Fruit fly (Drosophila melanogaster) whole organism, embryonic: ENCODE results near the gene Oatp33Eb.

Experiments used
- Adf1 ChIP-seq: fragments of 200-800 bp; sonication (Bioruptor generic); IDR thresholded peaks from 2 replicates; pipeline ENCODE4 v1.3.6; 2022; ENCODE audit warnings: missing biosample characterization, missing genetic modification characterization
- Atf-2 ChIP-seq: fragments of 200-800 bp; sonication (Bioruptor generic); optimal IDR thresholded peaks from 2 replicates; lab custom pipeline; 2016; ENCODE audit warnings: missing biosample characterization, missing genetic modification characterization
- Atf6 ChIP-seq: fragments of 200-800 bp; sonication (Bioruptor generic); IDR thresholded peaks from 2 replicates; pipeline ENCODE4 v1.3.6; 2022; ENCODE audit warnings: missing biosample characterization, missing genetic modification characterization
- Bgb ChIP-seq: fragments of 200-800 bp; sonication (Bioruptor generic); IDR thresholded peaks from 2 replicates; pipeline ENCODE4 v1.3.6; 2022; ENCODE audit warnings: missing biosample characterization, missing genetic modification characterization; ENCODE audit not compliant: partially characterized antibody
- CG10543 ChIP-seq: fragments of 200-800 bp; sonication (Bioruptor generic); optimal IDR thresholded peaks from 3 replicates; lab custom pipeline; 2017; ENCODE audit warnings: missing biosample characterization, mild to moderate bottlenecking, missing genetic modification characterization, moderate library complexity
- CG10654 ChIP-seq: fragments of 200-800 bp; sonication (Bioruptor generic); optimal IDR thresholded peaks from 2 replicates; lab custom pipeline; 2016; ENCODE audit warnings: missing biosample characterization, missing genetic modification characterization
- CG11398 ChIP-seq: fragments of 200-800 bp; sonication (Bioruptor generic); optimal IDR thresholded peaks from 2 replicates; lab custom pipeline; 2016; ENCODE audit warnings: missing biosample characterization, missing genetic modification characterization
- CG12769 ChIP-seq: fragments of 200-800 bp; sonication (Bioruptor generic); optimal IDR thresholded peaks from 2 replicates; lab custom pipeline; 2019; ENCODE audit warnings: missing biosample characterization, mild to moderate bottlenecking, missing genetic modification characterization, moderate library complexity
- CG13287 ChIP-seq: fragments of 200-800 bp; sonication (Bioruptor generic); IDR thresholded peaks from 2 replicates; pipeline ENCODE4 v1.3.6; 2022; ENCODE audit warnings: missing biosample characterization, missing genetic modification characterization; ENCODE audit not compliant: partially characterized antibody
- CG14710 ChIP-seq: fragments of 200-800 bp; sonication (Bioruptor generic); optimal IDR thresholded peaks from 3 replicates; lab custom pipeline; 2019; ENCODE audit warnings: missing biosample characterization, mild to moderate bottlenecking, missing genetic modification characterization, moderate library complexity
- CG18764 ChIP-seq: fragments of 200-800 bp; sonication (Bioruptor generic); optimal IDR thresholded peaks from 3 replicates; lab custom pipeline; 2016; ENCODE audit warnings: missing biosample characterization, missing genetic modification characterization
- CG31441 ChIP-seq: fragments of 200-800 bp; sonication (Bioruptor generic); IDR thresholded peaks from 2 replicates; pipeline ENCODE4 v1.3.6; 2022; ENCODE audit warnings: missing biosample characterization, missing genetic modification characterization
- CG42726 ChIP-seq: fragments of 200-800 bp; sonication (Bioruptor generic); IDR thresholded peaks from 2 replicates; pipeline ENCODE4 v1.3.6; 2022; ENCODE audit warnings: missing biosample characterization, missing genetic modification characterization; ENCODE audit not compliant: partially characterized antibody
- CG5245 ChIP-seq: fragments of 200-800 bp; sonication (Bioruptor generic); optimal IDR thresholded peaks from 3 replicates; lab custom pipeline; 2016; ENCODE audit warnings: missing biosample characterization, missing genetic modification characterization
- CG9727 ChIP-seq: fragments of 200-800 bp; sonication (Bioruptor generic); optimal IDR thresholded peaks from 3 replicates; lab custom pipeline; 2017; ENCODE audit warnings: missing biosample characterization, mild to moderate bottlenecking, missing genetic modification characterization
- Deaf1 ChIP-seq: fragments of 200-800 bp; optimal IDR thresholded peaks from 3 replicates; lab custom pipeline; 2019; ENCODE audit warnings: missing biosample characterization, mild to moderate bottlenecking, missing genetic modification characterization, moderate library complexity
- Eip74EF ChIP-seq, 2 experiments: fragments of 200-800 bp in 1 of 2; fragments of >200 bp in 1 of 2; sonication (Bioruptor generic) in 1 of 2; optimal IDR thresholded peaks; 2 replicates each; lab custom pipeline; 2017 to 2019; ENCODE audit warnings: missing biosample characterization in 2 of 2, missing genetic modification characterization in 2 of 2, mild to moderate bottlenecking in 1 of 2, moderate library complexity in 1 of 2
- HLH3B ChIP-seq: fragments of 200-800 bp; sonication (Bioruptor generic); IDR thresholded peaks from 2 replicates; pipeline ENCODE4 v1.3.6; 2022; ENCODE audit warnings: missing biosample characterization, missing genetic modification characterization
- Jarid2 ChIP-seq: fragments of 200-800 bp; sonication (Bioruptor generic); optimal IDR thresholded peaks from 3 replicates; lab custom pipeline; 2017; ENCODE audit warnings: mild to moderate bottlenecking, missing biosample characterization, missing genetic modification reagents, missing genetic modification characterization
- Max ChIP-seq: fragments of 200-800 bp; sonication (Bioruptor generic); optimal IDR thresholded peaks from 2 replicates; lab custom pipeline; 2016; ENCODE audit warnings: missing biosample characterization, mild to moderate bottlenecking, missing genetic modification characterization
- Med ChIP-seq: fragments of 200-800 bp; sonication (Bioruptor generic); peaks from one replicate; lab custom pipeline; 2016; ENCODE audit warnings: missing biosample characterization, missing genetic modification characterization, mild to moderate bottlenecking, inconsistent platforms, moderate library complexity
- Mes4 ChIP-seq: fragments of 200-800 bp; sonication (Bioruptor generic); optimal IDR thresholded peaks from 2 replicates; lab custom pipeline; 2016; ENCODE audit warnings: missing biosample characterization, missing genetic modification characterization
- NFAT ChIP-seq: fragments of 200-800 bp; sonication (Bioruptor generic); IDR thresholded peaks from 2 replicates; pipeline ENCODE4 v1.3.6; 2022; ENCODE audit warnings: missing biosample characterization, missing genetic modification characterization
- Trl ChIP-seq, 3 experiments: fragments of >200 bp in 2 of 3; fragments of 200-800 bp in 1 of 3; sonication (Bioruptor generic) in 1 of 3; optimal IDR thresholded peaks; 2 replicates in 1 of 3; 3 replicates in 2 of 3; lab custom pipeline; 2016 to 2017; ENCODE audit warnings: missing biosample characterization in 1 of 3, missing genetic modification characterization in 1 of 3
- ara ChIP-seq: fragments of 200-800 bp; sonication (Bioruptor generic); IDR thresholded peaks from 2 replicates; pipeline ENCODE4 v1.3.6; 2022; ENCODE audit warnings: missing biosample characterization, missing genetic modification characterization
- chinmo ChIP-seq: fragments of 200-800 bp; sonication (Bioruptor generic); IDR thresholded peaks from 4 replicates; pipeline ENCODE4 v1.3.6; 2022; ENCODE audit warnings: missing biosample characterization, missing genetic modification characterization; ENCODE audit not compliant: partially characterized antibody
- chm ChIP-seq: fragments of 200-800 bp; sonication (Bioruptor generic); IDR thresholded peaks from 2 replicates; pipeline ENCODE4 v1.3.6; 2022; ENCODE audit warnings: missing biosample characterization, missing genetic modification characterization
- croc ChIP-seq: fragments of 200-800 bp; sonication (Bioruptor generic); conservative IDR thresholded peaks from 3 replicates; pipeline ENCODE4 v1.3.6; 2022; ENCODE audit warnings: missing biosample characterization, missing genetic modification characterization
- da ChIP-seq: fragments of 200-800 bp; sonication (Bioruptor generic); optimal IDR thresholded peaks from 2 replicates; lab custom pipeline; 2016; ENCODE audit warnings: missing biosample characterization, missing genetic modification characterization
- dimm ChIP-seq: fragments of 200-800 bp; sonication (Bioruptor generic); IDR thresholded peaks from 2 replicates; pipeline ENCODE4 v1.3.6; 2022; ENCODE audit warnings: missing biosample characterization, missing genetic modification characterization
- disco-r ChIP-seq: fragments of 200-800 bp; sonication (Bioruptor generic); optimal IDR thresholded peaks from 2 replicates; lab custom pipeline; 2016; ENCODE audit warnings: missing biosample characterization, missing genetic modification characterization
- ems ChIP-seq: fragments of 200-800 bp; sonication (Bioruptor generic); optimal IDR thresholded peaks from 3 replicates; lab custom pipeline; 2016; ENCODE audit warnings: missing biosample characterization, missing genetic modification characterization
- en ChIP-seq: fragments of 200-800 bp; sonication (Bioruptor generic); optimal IDR thresholded peaks from 2 replicates; lab custom pipeline; 2016; ENCODE audit warnings: missing biosample characterization, missing genetic modification characterization
- gem ChIP-seq: fragments of 200-800 bp; sonication (Bioruptor generic); optimal IDR thresholded peaks from 2 replicates; lab custom pipeline; 2019; ENCODE audit warnings: missing biosample characterization, mild to moderate bottlenecking, missing genetic modification characterization, moderate library complexity
- oc ChIP-seq: fragments of 200-800 bp; sonication (Bioruptor generic); optimal IDR thresholded peaks from 2 replicates; lab custom pipeline; 2018; ENCODE audit warnings: missing biosample characterization, mild to moderate bottlenecking, missing genetic modification characterization, moderate library complexity
- p53 ChIP-seq: fragments of 200-800 bp; sonication (Bioruptor generic); optimal IDR thresholded peaks from 2 replicates; lab custom pipeline; 2016; ENCODE audit warnings: missing biosample characterization, missing genetic modification characterization
- rib ChIP-seq: fragments of 200-800 bp; sonication (Bioruptor generic); IDR thresholded peaks from 2 replicates; pipeline ENCODE4 v1.3.6; 2022; ENCODE audit warnings: missing biosample characterization, missing genetic modification characterization
- schlank ChIP-seq: fragments of 200-800 bp; sonication (Bioruptor generic); optimal IDR thresholded peaks from 2 replicates; lab custom pipeline; 2018; ENCODE audit warnings: missing biosample characterization, mild to moderate bottlenecking, missing genetic modification characterization
- sd ChIP-seq: fragments of 200-800 bp; sonication (Bioruptor generic); optimal IDR thresholded peaks from 3 replicates; lab custom pipeline; 2018; ENCODE audit warnings: missing biosample characterization, mild to moderate bottlenecking, missing genetic modification characterization, moderate library complexity
- sens ChIP-seq: fragments of 200-800 bp; sonication (Bioruptor generic); peaks from one replicate; lab custom pipeline; 2016; ENCODE audit warnings: missing biosample characterization, missing genetic modification characterization
- sqz ChIP-seq: fragments of 200-800 bp; sonication (Bioruptor generic); optimal IDR thresholded peaks from 3 replicates; lab custom pipeline; 2018; ENCODE audit warnings: missing biosample characterization, mild to moderate bottlenecking, missing genetic modification characterization
- tap ChIP-seq: fragments of 200-800 bp; optimal IDR thresholded peaks from 3 replicates; lab custom pipeline; 2019; ENCODE audit warnings: missing biosample characterization, mild to moderate bottlenecking, missing genetic modification characterization, moderate library complexity
- twi ChIP-seq: fragments of 200-800 bp; optimal IDR thresholded peaks from 2 replicates; lab custom pipeline; 2019; ENCODE audit warnings: missing biosample characterization, mild to moderate bottlenecking, missing genetic modification characterization, moderate library complexity
- unc-4 ChIP-seq: fragments of 200-800 bp; sonication (Bioruptor generic); IDR thresholded peaks from 2 replicates; pipeline ENCODE4 v1.3.6; 2022; ENCODE audit warnings: missing biosample characterization, missing genetic modification characterization; ENCODE audit not compliant: partially characterized antibody
- vvl ChIP-seq: fragments of 200-800 bp; sonication (Bioruptor generic); IDR thresholded peaks from 2 replicates; pipeline ENCODE4 v1.3.6; 2022; ENCODE audit warnings: missing biosample characterization, missing genetic modification characterization
- z ChIP-seq: fragments of 200-800 bp; sonication (Bioruptor generic); IDR thresholded peaks from 3 replicates; pipeline ENCODE4 v1.3.6; 2022; ENCODE audit warnings: missing biosample characterization, missing genetic modification characterization

Oatp33Eb gene

DNA sequence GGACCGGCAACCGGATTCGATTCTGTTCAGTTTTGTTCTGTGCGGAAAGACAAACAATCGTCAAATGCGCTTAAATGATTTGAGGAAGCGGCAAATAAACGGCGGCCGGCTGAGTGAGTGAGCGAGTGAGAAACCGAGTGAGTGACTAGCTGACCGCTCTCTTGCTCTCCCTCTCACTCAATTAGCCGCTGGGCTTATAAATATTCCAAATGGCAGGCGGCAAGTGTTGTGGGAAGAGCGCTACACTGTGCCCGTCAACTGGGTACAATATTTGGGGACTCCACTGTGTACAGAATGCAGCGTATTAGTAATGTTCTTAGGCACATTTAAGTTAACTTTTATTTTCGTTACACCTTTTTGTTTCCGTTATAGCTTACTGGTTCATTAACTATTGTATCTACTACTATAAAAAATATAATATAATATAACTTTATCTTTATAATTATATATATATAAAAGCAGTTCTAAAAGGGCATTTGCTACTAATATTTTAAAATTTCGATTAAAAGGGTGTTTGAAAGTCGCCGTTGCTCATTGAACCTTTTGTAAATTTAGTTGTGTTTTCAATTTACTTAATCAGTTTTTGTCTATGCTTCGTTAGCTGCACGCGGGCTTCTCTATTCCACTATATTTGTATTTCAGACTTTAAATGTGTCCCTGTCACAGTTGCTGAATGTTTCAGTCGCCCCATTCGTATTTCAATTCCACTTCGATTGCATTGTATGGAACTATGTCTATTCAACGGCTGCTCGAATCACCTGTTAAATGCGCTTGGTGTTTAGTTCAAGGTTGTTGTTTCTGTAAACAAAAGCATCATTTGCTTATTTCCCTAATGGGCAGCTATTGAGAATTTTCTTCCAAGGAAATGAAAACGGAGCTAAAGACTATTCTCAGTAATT is 26.2 kb upstream of the Oatp33Eb start (continued):
- no peak for TF ChIP-seq CG5245 (GFP tag; lab: Kevin White, UChicago)
- TF ChIP-seq CG31441 (GFP tag; lab: Robert Waterston, UW): peak; percentile 36; the same call in 1 of the 2 replicates
- no peak for TF ChIP-seq sd (tag; lab: Kevin White, UChicago)
- TF ChIP-seq schlank: no peak
- TF ChIP-seq Mes4 (GFP tag; lab: Kevin White, UChicago): no peak
- TF ChIP-seq oc: no peak
- no peak for TF ChIP-seq HLH3B (GFP tag; lab: Robert Waterston, UW)
- no peak for TF ChIP-seq tap (tag; lab: Kevin White, UChicago)
- TF ChIP-seq CG18764 (GFP tag; lab: Kevin White, UChicago): no peak
- TF ChIP-seq disco-r: no peak
- no peak for TF ChIP-seq ems (GFP tag; lab: Kevin White, UChicago)
- no peak for TF ChIP-seq Atf-2 (GFP tag; lab: Kevin White, UChicago)
- no peak for TF ChIP-seq ara

DNA sequence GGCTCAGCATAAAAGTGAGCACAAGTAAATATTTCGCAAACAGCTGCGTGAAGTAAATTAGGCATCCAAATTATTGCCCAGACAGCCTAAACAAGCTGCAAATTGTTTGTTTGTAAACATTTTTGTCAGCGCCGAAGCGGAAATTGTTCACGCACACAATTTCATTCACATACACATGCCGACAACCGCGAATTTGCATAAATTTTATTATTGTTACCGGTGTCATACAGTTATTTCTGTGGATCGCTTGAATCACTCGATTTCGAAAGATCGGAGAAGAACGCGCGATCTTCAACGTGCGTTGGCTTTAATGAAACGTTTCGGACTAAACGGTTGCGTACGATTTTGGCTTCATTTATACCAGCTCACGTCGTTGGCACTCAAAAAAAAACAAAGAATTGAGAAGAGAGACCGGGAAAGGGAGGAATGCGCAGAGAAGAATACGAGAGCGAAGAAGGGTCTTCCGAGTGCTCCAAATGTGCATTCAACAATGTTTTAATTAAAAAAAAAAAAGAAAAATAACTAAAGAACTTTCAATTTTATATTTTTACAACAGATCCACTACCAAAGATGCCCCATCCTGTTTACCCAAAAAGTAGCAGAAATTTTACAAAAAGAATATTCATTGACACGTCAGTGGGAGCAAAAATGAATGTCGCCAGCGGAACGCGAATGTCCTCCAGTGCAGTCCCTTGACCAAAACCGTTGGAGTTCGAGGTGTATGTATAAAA is 25.0 kb upstream of the Oatp33Eb start, which contains the start of gene vir-1:
Gene vir-1, minus strand, starts transcription at position 334 of the 731 bp plus-strand sequence.
- TF ChIP-seq Bgb: 0 out of 2 replicates have a peak, but pooled peaks have one; percentile 13
- no peak for TF ChIP-seq gem (tag; lab: Kevin White, UChicago)
- no peak for TF ChIP-seq da (GFP tag; lab: Kevin White, UChicago)
- peak; percentile 38 for TF ChIP-seq sqz (GFP tag; lab: Kevin White, UChicago)
- no peak for TF ChIP-seq twi (tag; lab: Kevin White, UChicago)
- TF ChIP-seq CG42726: no peak
- peak; percentile 41 for TF ChIP-seq CG12769 (tag; lab: Kevin White, UChicago)
- peak; percentile 54; the same call in 1 of the 2 replicates for TF ChIP-seq chm
- TF ChIP-seq Deaf1 (tag; lab: Kevin White, UChicago): peak; percentile 13
- peak; percentile 62; the same call in 2 of the 3 replicates for TF ChIP-seq z
- TF ChIP-seq p53 (GFP tag; lab: Kevin White, UChicago): no peak
- TF ChIP-seq vvl (GFP tag; lab: Robert Waterston, UW): peak; percentile 76
- TF ChIP-seq sd (tag; lab: Kevin White, UChicago): peak; percentile 64
- TF ChIP-seq en (GFP tag; lab: Kevin White, UChicago): no peak
- TF ChIP-seq rib (GFP tag; lab: Robert Waterston, UW): peak; percentile 52
- TF ChIP-seq chinmo (GFP tag; lab: Robert Waterston, UW): peak; percentile 79; the same call in 1 of the 4 replicates
- TF ChIP-seq dimm: no peak
- TF ChIP-seq Jarid2 (GFP tag; lab: Kevin White, UChicago): peak; percentile 18
- peak; percentile 21; the same call in 1 of the 2 replicates for TF ChIP-seq CG13287 (GFP tag; lab: Robert Waterston, UW)
- TF ChIP-seq NFAT (GFP tag; lab: Robert Waterston, UW): peak; percentile 49; the same call in 1 of the 2 replicates
- TF ChIP-seq CG9727 (GFP tag; lab: Kevin White, UChicago): no peak
- TF ChIP-seq Eip74EF (GFP tag; optimal IDR thresholded peaks at IDR 0.05; lab: Kevin White, UChicago): peak in 1 of 2 experiments; percentile 51
- no peak for TF ChIP-seq CG11398 (GFP tag; lab: Kevin White, UChicago)
- peak; percentile 62 for TF ChIP-seq sens
- TF ChIP-seq CG10543 (GFP tag; lab: Kevin White, UChicago): peak; percentile 3
- no peak for TF ChIP-seq CG10654 (GFP tag; lab: Kevin White, UChicago)
- TF ChIP-seq unc-4: no peak
- TF ChIP-seq CG14710 (tag; lab: Kevin White, UChicago): no peak
- TF ChIP-seq Med (GFP tag; lab: Kevin White, UChicago): peak; percentile 72
- TF ChIP-seq Trl (optimal IDR thresholded peaks at IDR 0.05; lab: Kevin White, UChicago): peak in 1 of 2 experiments; percentile 43
- no peak for TF ChIP-seq Trl (GFP tag; optimal IDR thresholded peaks at IDR 0.05; lab: Kevin White, UChicago)
- TF ChIP-seq Max (GFP tag; lab: Kevin White, UChicago): no peak
- no peak for TF ChIP-seq Adf1 (GFP tag; lab: Robert Waterston, UW)
- TF ChIP-seq Atf6 (GFP tag; lab: Robert Waterston, UW): no peak
- TF ChIP-seq croc: no peak
